Worm (Caenorhabditis elegans) whole organism, L4 larva: Measurements from ENCODE around the gene C08F8.9.

Source experiments
- pqm-1 ChIP-seq: sonication (generic microtip); optimal IDR thresholded peaks from 2 replicates; lab custom pipeline; 2017; ENCODE audit warnings: missing biosample characterization, missing genetic modification characterization
- spr-1 ChIP-seq: sonication (generic microtip); optimal IDR thresholded peaks from 2 replicates; lab custom pipeline; 2016; ENCODE audit warnings: mild to moderate bottlenecking, missing genetic modification characterization, missing compliant biosample characterization

DNA sequence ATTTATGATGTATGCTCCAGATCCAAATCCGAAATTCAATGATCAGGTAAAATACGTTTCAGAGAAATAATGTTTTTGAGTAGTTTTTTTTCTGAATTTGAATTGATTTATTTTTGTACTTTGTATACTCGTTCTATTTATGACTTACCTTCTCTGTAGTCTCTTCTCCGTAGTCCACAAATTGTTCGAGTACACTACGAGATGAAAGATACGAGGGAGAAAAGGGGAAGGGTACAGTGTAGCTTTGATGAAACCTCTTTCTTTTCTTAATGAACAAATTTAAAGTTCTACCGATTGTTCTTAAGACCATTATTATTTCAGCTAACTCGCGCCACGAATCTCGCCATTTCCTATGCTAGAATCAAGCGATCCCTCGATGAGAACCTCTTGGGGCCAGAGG lies 1.7 kb upstream of the C08F8.9 start:
- TF ChIP-seq spr-1 (tag; lab: Kevin White, UChicago) (no peak), pqm-1 (no peak)
